Worm (Caenorhabditis elegans) whole organism, late embryonic: ENCODE measurements around the gene nlp-33.

Source experiments
- ama-1 ChIP-seq: fragments of 150-350 bp; optimal IDR thresholded peaks from 2 replicates; lab custom pipeline; 2014
- ceh-14 ChIP-seq: sonication (generic microtip); optimal IDR thresholded peaks from 2 replicates; lab custom pipeline; 2016; ENCODE audit warnings: missing genotype, missing genetic modification characterization, missing compliant biosample characterization
- ceh-18 ChIP-seq: sonication (generic microtip); optimal IDR thresholded peaks from 2 replicates; lab custom pipeline; 2016; ENCODE audit warnings: missing genetic modification characterization, missing compliant biosample characterization
- ceh-2 ChIP-seq: sonication (generic microtip); optimal IDR thresholded peaks from 2 replicates; lab custom pipeline; 2016; ENCODE audit warnings: missing genotype, missing genetic modification characterization, missing compliant biosample characterization
- ceh-22 ChIP-seq: sonication (generic microtip); optimal IDR thresholded peaks from 2 replicates; lab custom pipeline; 2017; ENCODE audit warnings: missing biosample characterization, missing genetic modification characterization
- ceh-24 ChIP-seq: sonication (generic microtip); optimal IDR thresholded peaks from 2 replicates; lab custom pipeline; 2016; ENCODE audit warnings: mild to moderate bottlenecking, missing genetic modification characterization, missing compliant biosample characterization
- ceh-34 ChIP-seq: sonication (generic microtip); optimal IDR thresholded peaks from 2 replicates; lab custom pipeline; 2016; ENCODE audit warnings: mild to moderate bottlenecking, missing genetic modification characterization, missing compliant biosample characterization
- ceh-48 ChIP-seq: sonication (generic microtip); optimal IDR thresholded peaks from 2 replicates; lab custom pipeline; 2016; ENCODE audit warnings: missing genetic modification characterization, inconsistent platforms, missing compliant biosample characterization
- ceh-6 ChIP-seq: fragments of 200-800 bp; sonication (Bioruptor generic); optimal IDR thresholded peaks from 2 replicates; lab custom pipeline; 2018; ENCODE audit warnings: mild to moderate bottlenecking, missing genetic modification characterization, missing compliant biosample characterization
- che-1 ChIP-seq: sonication (generic microtip); optimal IDR thresholded peaks from 2 replicates; lab custom pipeline; 2016; ENCODE audit warnings: mild to moderate bottlenecking, missing genetic modification characterization, missing compliant biosample characterization
- dve-1 ChIP-seq: sonication (generic microtip); optimal IDR thresholded peaks from 2 replicates; lab custom pipeline; 2017; ENCODE audit warnings: antibody characterized with exemption, mild to moderate bottlenecking, missing genetic modification characterization, missing compliant biosample characterization
- elt-4 ChIP-seq: sonication (generic microtip); optimal IDR thresholded peaks from 2 replicates; lab custom pipeline; 2016; ENCODE audit warnings: missing genetic modification characterization, missing compliant biosample characterization
- ets-4 ChIP-seq: sonication (generic microtip); optimal IDR thresholded peaks from 2 replicates; lab custom pipeline; 2016; ENCODE audit warnings: missing genetic modification characterization, missing compliant biosample characterization
- eyg-1 ChIP-seq: sonication (generic microtip); optimal IDR thresholded peaks from 2 replicates; lab custom pipeline; 2016; ENCODE audit warnings: missing genotype, missing genetic modification characterization, missing compliant biosample characterization
- fax-1 ChIP-seq: sonication (generic microtip); optimal IDR thresholded peaks from 2 replicates; lab custom pipeline; 2016; ENCODE audit warnings: missing genotype, missing genetic modification characterization, missing compliant biosample characterization
- fkh-10 ChIP-seq: fragments of 150-350 bp; optimal IDR thresholded peaks from 2 replicates; lab custom pipeline; 2014; ENCODE audit warnings: missing biosample characterization, missing genetic modification reagents, missing genetic modification characterization
- fkh-6 ChIP-seq: sonication (generic microtip); optimal IDR thresholded peaks from 2 replicates; lab custom pipeline; 2016; ENCODE audit warnings: missing genetic modification characterization, missing compliant biosample characterization
- hlh-13 ChIP-seq: fragments of 200-800 bp; sonication (Bioruptor generic); optimal IDR thresholded peaks from 2 replicates; lab custom pipeline; 2018; ENCODE audit warnings: mild to moderate bottlenecking, missing genetic modification characterization, missing compliant biosample characterization
- hlh-6 ChIP-seq: sonication (generic microtip); optimal IDR thresholded peaks from 2 replicates; lab custom pipeline; 2016; ENCODE audit warnings: missing genotype, missing genetic modification characterization, missing compliant biosample characterization
- hlh-8 ChIP-seq: sonication (generic microtip); optimal IDR thresholded peaks from 2 replicates; lab custom pipeline; 2016; ENCODE audit warnings: missing genotype, missing genetic modification characterization, missing compliant biosample characterization
- lim-6 ChIP-seq: sonication (generic microtip); optimal IDR thresholded peaks from 2 replicates; lab custom pipeline; 2016; ENCODE audit warnings: missing genetic modification characterization, missing compliant biosample characterization
- lin-11 ChIP-seq: fragments of 200-800 bp; sonication (Bioruptor generic); optimal IDR thresholded peaks from 2 replicates; lab custom pipeline; 2018; ENCODE audit warnings: mild to moderate bottlenecking, missing genetic modification characterization, missing compliant biosample characterization
- mec-3 ChIP-seq: sonication (generic microtip); optimal IDR thresholded peaks from 2 replicates; lab custom pipeline; 2016; ENCODE audit warnings: borderline replicate concordance, missing genetic modification characterization, missing compliant biosample characterization
- nfya-1 ChIP-seq: sonication (generic microtip); optimal IDR thresholded peaks from 2 replicates; lab custom pipeline; 2017; ENCODE audit warnings: missing genetic modification characterization, mild to moderate bottlenecking, missing compliant biosample characterization, antibody characterized with exemption, moderate library complexity
- npax-4 ChIP-seq: sonication (generic microtip); optimal IDR thresholded peaks from 2 replicates; lab custom pipeline; 2016; ENCODE audit warnings: missing genetic modification characterization, missing compliant biosample characterization
- odd-2 ChIP-seq: sonication (generic microtip); optimal IDR thresholded peaks from 2 replicates; lab custom pipeline; 2017; ENCODE audit warnings: antibody characterized with exemption, mild to moderate bottlenecking, missing genetic modification characterization, missing compliant biosample characterization
- syd-9 ChIP-seq: sonication (generic microtip); optimal IDR thresholded peaks from 2 replicates; lab custom pipeline; 2016; ENCODE audit warnings: mild to moderate bottlenecking, missing genetic modification characterization, moderate library complexity, missing compliant biosample characterization
- tbx-2 ChIP-seq: sonication (generic microtip); optimal IDR thresholded peaks from 2 replicates; lab custom pipeline; 2016; ENCODE audit warnings: missing genetic modification characterization, missing compliant biosample characterization
- tbx-7 ChIP-seq: sonication (generic microtip); optimal IDR thresholded peaks from 2 replicates; lab custom pipeline; 2016; ENCODE audit warnings: missing genotype, missing genetic modification characterization, missing compliant biosample characterization
- ttx-3 ChIP-seq: sonication (generic microtip); optimal IDR thresholded peaks from 2 replicates; lab custom pipeline; 2016; ENCODE audit warnings: missing genetic modification reagents, missing genetic modification characterization, missing compliant biosample characterization
- unc-3 ChIP-seq, 2 experiments: fragments of 200-800 bp in 1 of 2; sonication (Bioruptor generic) in 1 of 2; sonication (generic microtip) in 1 of 2; conservative IDR thresholded peaks in 1 of 2; optimal IDR thresholded peaks in 1 of 2; 2 replicates each; pipeline versions ENCODE4 v1.3.6 to Lab custom; 2016 to 2022; ENCODE audit warnings: missing compliant biosample characterization in 2 of 2, missing genetic modification characterization in 2 of 2, missing genetic modification reagents in 1 of 2
- unc-42 ChIP-seq: sonication (generic microtip); optimal IDR thresholded peaks from 2 replicates; lab custom pipeline; 2016; ENCODE audit warnings: missing genotype, missing genetic modification characterization, missing compliant biosample characterization
- zip-5 ChIP-seq: sonication (generic microtip); optimal IDR thresholded peaks from 2 replicates; lab custom pipeline; 2016; ENCODE audit warnings: missing genetic modification characterization, missing compliant biosample characterization

Gene nlp-33

ce11 chrV:11157947-11158346, 10.8 kb downstream of the nlp-33 start, which contains the start of gene srg-42:
Gene srg-42 (minus strand): TSS chrV:11158047.
- TF ChIP-seq eyg-1 (tag; lab: Kevin White, UChicago) (no peak), syd-9 (no peak), ceh-24 (tag; lab: Kevin White, UChicago) (no peak), che-1 (tag; lab: Kevin White, UChicago) (no peak), fax-1 (tag; lab: Kevin White, UChicago) (no peak), ceh-48 (tag; lab: Kevin White, UChicago) (no peak), ceh-34 (no peak), tbx-2 (tag; lab: Kevin White, UChicago) (no peak), ceh-6 (no peak), hlh-13 (GFP tag; lab: Kevin White, UChicago) (no peak), mec-3 (no peak), nfya-1 (no peak)
- TF ChIP-seq, all 69 proteins: peak for 0

ce11 chrV:11161791-11162190, 14.6 kb downstream of the nlp-33 start, which contains the start of gene srg-41:
Gene srg-41 (minus strand): TSS chrV:11161891.
- TF ChIP-seq nfya-1 (no peak), hlh-13 (GFP tag; lab: Kevin White, UChicago) (no peak), tbx-7 (tag; lab: Kevin White, UChicago) (no peak), syd-9 (no peak), npax-4 (no peak), ceh-48 (tag; lab: Kevin White, UChicago) (no peak), ceh-18 (tag; lab: Kevin White, UChicago) (no peak), elt-4 (tag; lab: Kevin White, UChicago) (no peak), mec-3 (no peak), ceh-22 (tag; lab: Kevin White, UChicago) (no peak), fkh-10 (GFP tag; lab: Kevin White, UChicago) (no peak), lin-11 (tag; lab: Kevin White, UChicago) (no peak)

ce11 chrV:11164475-11164874, 17.3 kb downstream of the nlp-33 start, which contains the start of gene srg-40:
Gene srg-40 (minus strand): TSS chrV:11164575.
- TF ChIP-seq odd-2 (tag; lab: Kevin White, UChicago) (no peak), dve-1 (tag; lab: Kevin White, UChicago) (no peak), tbx-7 (tag; lab: Kevin White, UChicago) (no peak), lim-6 (no peak), nfya-1 (no peak), ets-4 (no peak), hlh-8 (no peak), ceh-14 (tag; lab: Kevin White, UChicago) (no peak), unc-3 (GFP tag; conservative IDR thresholded peaks at IDR 0.05; lab: Robert Waterston, UW) (no peak), unc-3 (tag; optimal IDR thresholded peaks at IDR 0.05; lab: Kevin White, UChicago) (no peak)

- TF ChIP-seq syd-9 = no peak
- no peak for TF ChIP-seq ceh-48 (tag; lab: Kevin White, UChicago)
- no peak for TF ChIP-seq ceh-22 (tag; lab: Kevin White, UChicago)
- no peak for TF ChIP-seq nfya-1
- no peak for TF ChIP-seq ttx-3 (tag; lab: Kevin White, UChicago)
- peak; percentile 42 for TF ChIP-seq unc-42 (tag; lab: Kevin White, UChicago)
- no peak for TF ChIP-seq fkh-6 (tag; lab: Kevin White, UChicago)
These were observed 20.6 kb downstream of the nlp-33 start for ce11 chrV:11167745-11168144.

ce11 chrV:11170564-11171329, 23.6 kb downstream of the nlp-33 start:
- TF ChIP-seq ama-1 (lab: Kevin White, UChicago) = no peak
- TF ChIP-seq hlh-6 (tag; lab: Kevin White, UChicago) = no peak
- no peak for TF ChIP-seq lin-11 (tag; lab: Kevin White, UChicago)
- TF ChIP-seq ceh-6 = no peak
- TF ChIP-seq ceh-2 (tag; lab: Kevin White, UChicago) = no peak
- TF ChIP-seq zip-5 (tag; lab: Kevin White, UChicago) = no peak
